Worm (Caenorhabditis elegans) whole organism, young adult: ENCODE results near the gene metl-6.

ENCODE experiments used
- B0336.3 ChIP-seq: fragments of 200-800 bp; sonication (Bioruptor generic); IDR thresholded peaks from 2 replicates; pipeline ENCODE4 v1.3.6; 2022; ENCODE audit warnings: missing genetic modification characterization, missing compliant biosample characterization
- C17E4.6 ChIP-seq: fragments of 200-800 bp; sonication (Bioruptor generic); IDR thresholded peaks from 2 replicates; pipeline ENCODE4 v1.3.6; 2022; ENCODE audit warnings: missing genetic modification reagents, missing genetic modification characterization, missing compliant biosample characterization
- D2030.7 ChIP-seq: fragments of 200-800 bp; sonication (Bioruptor generic); IDR thresholded peaks from 2 replicates; pipeline ENCODE4 v1.3.6; 2022; ENCODE audit warnings: missing genetic modification reagents, missing genetic modification characterization, missing compliant biosample characterization
- F10E7.11 ChIP-seq: sonication (generic microtip); optimal IDR thresholded peaks from 2 replicates; lab custom pipeline; 2017; ENCODE audit warnings: mild to moderate bottlenecking, missing genetic modification characterization, moderate library complexity, missing compliant biosample characterization
- K12H6.12 ChIP-seq: fragments of 200-800 bp; sonication (Bioruptor generic); optimal IDR thresholded peaks from 2 replicates; lab custom pipeline; 2018; ENCODE audit warnings: mild to moderate bottlenecking, missing genetic modification characterization, missing compliant biosample characterization
- Y53G8AR.9 ChIP-seq: fragments of 200-800 bp; sonication (Bioruptor generic); conservative IDR thresholded peaks from 2 replicates; pipeline ENCODE4 v1.3.6; 2022; ENCODE audit warnings: missing genetic modification reagents, missing genetic modification characterization, missing compliant biosample characterization
- Y56A3A.18 ChIP-seq: fragments of 200-800 bp; sonication (Bioruptor generic); IDR thresholded peaks from 2 replicates; pipeline ENCODE4 v1.3.6; 2022; ENCODE audit warnings: missing genetic modification reagents, missing genetic modification characterization, missing compliant biosample characterization
- ZK185.1 ChIP-seq: sonication (generic microtip); optimal IDR thresholded peaks from 2 replicates; lab custom pipeline; 2016; ENCODE audit warnings: mild to moderate bottlenecking, missing genetic modification characterization, missing compliant biosample characterization; ENCODE audit not compliant: poor library complexity, severe bottlenecking
- akir-1 ChIP-seq: fragments of 200-800 bp; sonication (Bioruptor generic); optimal IDR thresholded peaks from 2 replicates; lab custom pipeline; 2018; ENCODE audit warnings: mild to moderate bottlenecking, missing genetic modification characterization, moderate library complexity, missing compliant biosample characterization
- ccch-3 ChIP-seq: fragments of 200-800 bp; sonication (Bioruptor generic); optimal IDR thresholded peaks from 2 replicates; lab custom pipeline; 2018; ENCODE audit warnings: mild to moderate bottlenecking, missing genetic modification characterization, missing compliant biosample characterization
- cebp-1 ChIP-seq, 2 experiments: fragments of 200-800 bp in 1 of 2; sonication (Bioruptor generic) in 1 of 2; sonication (generic microtip) in 1 of 2; IDR thresholded peaks in 1 of 2; optimal IDR thresholded peaks in 1 of 2; 2 replicates each; pipeline versions ENCODE4 v1.3.6 to Lab custom; 2017 to 2022; ENCODE audit warnings: missing compliant biosample characterization in 2 of 2, missing genetic modification characterization in 2 of 2, mild to moderate bottlenecking in 1 of 2, missing genetic modification reagents in 1 of 2, moderate library complexity in 1 of 2
- ceh-40 ChIP-seq: fragments of 200-800 bp; sonication (Bioruptor generic); IDR thresholded peaks from 2 replicates; pipeline ENCODE4 v1.3.6; 2022; ENCODE audit warnings: missing genetic modification characterization, missing compliant biosample characterization
- ceh-58 ChIP-seq: fragments of 200-800 bp; sonication (Bioruptor generic); IDR thresholded peaks from 2 replicates; pipeline ENCODE4 v1.3.6; 2022; ENCODE audit warnings: missing genetic modification characterization, missing compliant biosample characterization
- ceh-79 ChIP-seq: sonication (generic microtip); optimal IDR thresholded peaks from 2 replicates; lab custom pipeline; 2017; ENCODE audit warnings: mild to moderate bottlenecking, missing genetic modification characterization, missing compliant biosample characterization
- ceh-91 ChIP-seq: fragments of 200-800 bp; sonication (Bioruptor generic); IDR thresholded peaks from 2 replicates; pipeline ENCODE4 v1.3.6; 2022; ENCODE audit warnings: missing genetic modification reagents, missing genetic modification characterization, missing compliant biosample characterization
- die-1 ChIP-seq: sonication (generic microtip); optimal IDR thresholded peaks from 2 replicates; lab custom pipeline; 2016; ENCODE audit warnings: missing genotype, mild to moderate bottlenecking, missing genetic modification characterization, missing compliant biosample characterization
- dpff-1 ChIP-seq: sonication (generic microtip); optimal IDR thresholded peaks from 2 replicates; lab custom pipeline; 2017; ENCODE audit warnings: mild to moderate bottlenecking, missing genetic modification characterization, missing compliant biosample characterization
- egl-18 ChIP-seq: fragments of 200-800 bp; sonication (Bioruptor generic); IDR thresholded peaks from 2 replicates; pipeline ENCODE4 v1.3.6; 2022; ENCODE audit warnings: missing genetic modification reagents, missing genetic modification characterization, missing compliant biosample characterization
- egrh-3 ChIP-seq: fragments of 200-800 bp; sonication (Bioruptor generic); IDR thresholded peaks from 2 replicates; pipeline ENCODE4 v1.3.6; 2022; ENCODE audit warnings: missing genetic modification reagents, missing genetic modification characterization, missing compliant biosample characterization
- ekl-4 ChIP-seq: fragments of 200-800 bp; sonication (Bioruptor generic); IDR thresholded peaks from 2 replicates; pipeline ENCODE4 v1.3.6; 2022; ENCODE audit warnings: missing genetic modification reagents, missing genetic modification characterization, missing compliant biosample characterization
- fkh-3 ChIP-seq: sonication (generic microtip); optimal IDR thresholded peaks from 2 replicates; lab custom pipeline; 2016; ENCODE audit warnings: mild to moderate bottlenecking, missing genetic modification characterization, missing compliant biosample characterization
- hmg-1.2 ChIP-seq: fragments of 200-800 bp; sonication (Bioruptor generic); IDR thresholded peaks from 2 replicates; pipeline ENCODE4 v1.3.6; 2022; ENCODE audit warnings: missing genetic modification reagents, missing genetic modification characterization, missing compliant biosample characterization
- hmg-20 ChIP-seq: fragments of 200-800 bp; sonication (Bioruptor generic); IDR thresholded peaks from 2 replicates; pipeline ENCODE4 v1.3.6; 2022; ENCODE audit warnings: missing genetic modification reagents, missing genetic modification characterization, missing compliant biosample characterization
- lag-1 ChIP-seq: fragments of 200-800 bp; sonication (Bioruptor generic); IDR thresholded peaks from 2 replicates; pipeline ENCODE4 v1.3.6; 2022; ENCODE audit warnings: missing genetic modification reagents, missing genetic modification characterization, missing compliant biosample characterization
- lin-35 ChIP-seq, 3 experiments: fragments of 150-350 bp in 2 of 3; sonication (generic microtip) in 1 of 3; optimal IDR thresholded peaks; 2 replicates each; lab custom pipeline; 2014 to 2018; ENCODE audit warnings: missing biosample characterization in 3 of 3, missing genetic modification characterization in 3 of 3, missing genetic modification reagents in 3 of 3
- lin-40 ChIP-seq: sonication (generic microtip); optimal IDR thresholded peaks from 2 replicates; lab custom pipeline; 2016; ENCODE audit warnings: missing genetic modification characterization, mild to moderate bottlenecking, missing compliant biosample characterization, missing genotype, missing genetic modification reagents
- lin-54 ChIP-seq: fragments of 200-800 bp; sonication (Bioruptor generic); optimal IDR thresholded peaks from 2 replicates; lab custom pipeline; 2018; ENCODE audit warnings: mild to moderate bottlenecking, missing genetic modification characterization, missing compliant biosample characterization
- lsl-1 ChIP-seq: fragments of 200-800 bp; sonication (Bioruptor generic); optimal IDR thresholded peaks from 2 replicates; lab custom pipeline; 2018; ENCODE audit warnings: mild to moderate bottlenecking, missing genetic modification characterization, moderate library complexity, missing compliant biosample characterization
- lsy-27 ChIP-seq: sonication (generic microtip); optimal IDR thresholded peaks from 2 replicates; lab custom pipeline; 2017; ENCODE audit warnings: missing genetic modification characterization, mild to moderate bottlenecking, missing compliant biosample characterization, antibody characterized with exemption, missing genotype, borderline replicate concordance; ENCODE audit not compliant: insufficient read depth
- madf-10 ChIP-seq: sonication (generic microtip); optimal IDR thresholded peaks from 2 replicates; lab custom pipeline; 2016; ENCODE audit warnings: mild to moderate bottlenecking, missing genetic modification characterization, missing compliant biosample characterization
- mel-28 ChIP-seq: sonication (generic microtip); optimal IDR thresholded peaks from 2 replicates; lab custom pipeline; 2016; ENCODE audit warnings: borderline replicate concordance, mild to moderate bottlenecking, missing genetic modification characterization, missing compliant biosample characterization
- mes-4 ChIP-seq: sonication (generic microtip); optimal IDR thresholded peaks from 2 replicates; lab custom pipeline; 2016; ENCODE audit warnings: missing genotype, missing genetic modification characterization, missing compliant biosample characterization
- mxl-1 ChIP-seq: sonication (generic microtip); optimal IDR thresholded peaks from 2 replicates; lab custom pipeline; 2016; ENCODE audit warnings: missing genetic modification characterization, missing compliant biosample characterization
- nfya-1 ChIP-seq: sonication (generic microtip); optimal IDR thresholded peaks from 2 replicates; lab custom pipeline; 2017; ENCODE audit warnings: antibody characterized with exemption, missing compliant biosample characterization, missing genetic modification characterization, borderline replicate concordance; ENCODE audit not compliant: insufficient read depth
- nfyb-1 ChIP-seq: fragments of 200-800 bp; sonication (Bioruptor generic); IDR thresholded peaks from 2 replicates; pipeline ENCODE4 v1.3.6; 2022; ENCODE audit warnings: missing genetic modification reagents, missing genetic modification characterization, missing compliant biosample characterization
- sea-2 ChIP-seq: fragments of 200-800 bp; sonication (Bioruptor generic); IDR thresholded peaks from 2 replicates; pipeline ENCODE4 v1.3.6; 2022; ENCODE audit warnings: missing genetic modification characterization, missing compliant biosample characterization
- snpc-1.1 ChIP-seq: sonication (generic microtip); optimal IDR thresholded peaks from 2 replicates; lab custom pipeline; 2017; ENCODE audit warnings: missing genetic modification characterization, mild to moderate bottlenecking, missing compliant biosample characterization, antibody characterized with exemption, moderate library complexity, missing genotype, missing genetic modification reagents; ENCODE audit not compliant: insufficient read depth
- somi-1 ChIP-seq: fragments of 200-800 bp; sonication (Bioruptor generic); optimal IDR thresholded peaks from 2 replicates; lab custom pipeline; 2018; ENCODE audit warnings: mild to moderate bottlenecking, missing genetic modification characterization, missing compliant biosample characterization
- sptf-2 ChIP-seq: fragments of 200-800 bp; sonication (Bioruptor generic); optimal IDR thresholded peaks from 2 replicates; lab custom pipeline; 2018; ENCODE audit warnings: mild to moderate bottlenecking, missing genetic modification characterization, missing compliant biosample characterization
- unc-130 ChIP-seq: sonication (generic microtip); optimal IDR thresholded peaks from 2 replicates; lab custom pipeline; 2016; ENCODE audit warnings: missing genetic modification reagents, missing genetic modification characterization, missing compliant biosample characterization
- zfh-2 ChIP-seq: fragments of 200-800 bp; sonication (Bioruptor generic); conservative IDR thresholded peaks from 2 replicates; pipeline ENCODE4 v1.3.6; 2022; ENCODE audit warnings: missing genetic modification reagents, missing genetic modification characterization, missing compliant biosample characterization
- zim-3 ChIP-seq: sonication (generic microtip); optimal IDR thresholded peaks from 2 replicates; lab custom pipeline; 2017; ENCODE audit warnings: mild to moderate bottlenecking, missing genetic modification characterization, moderate library complexity, missing compliant biosample characterization

The metl-6 gene

DNA sequence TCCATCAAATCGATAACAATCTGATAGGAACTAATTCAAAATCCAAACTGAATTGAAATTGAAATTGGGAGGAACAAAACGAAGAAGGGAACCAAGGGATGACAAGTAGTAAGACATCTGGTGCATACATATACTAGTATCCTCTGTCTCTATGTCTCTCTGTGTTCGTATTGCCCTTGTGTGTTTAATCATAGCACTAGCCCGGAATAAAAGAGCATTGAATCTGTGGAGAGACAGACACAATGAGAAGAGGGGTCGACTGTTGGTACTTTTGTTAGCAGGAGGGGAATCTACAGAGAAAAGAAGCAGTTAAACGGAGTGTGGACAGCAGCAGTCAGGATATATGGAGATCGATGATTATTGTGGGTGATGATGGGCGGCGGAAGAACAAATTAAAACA lies 5.8 kb downstream of the metl-6 start:
- TF ChIP-seq mxl-1 (tag; lab: Kevin White, UChicago): no peak
- peak; percentile 63; the same call in 1 of the 2 replicates for TF ChIP-seq hmg-1.2 (GFP tag; lab: Robert Waterston, UW)
- 0 out of 2 replicates have a peak, but pooled peaks have one; percentile 31 for TF ChIP-seq nfyb-1 (GFP tag; lab: Robert Waterston, UW)
- no peak for TF ChIP-seq sptf-2 (GFP tag; lab: Kevin White, UChicago)

DNA sequence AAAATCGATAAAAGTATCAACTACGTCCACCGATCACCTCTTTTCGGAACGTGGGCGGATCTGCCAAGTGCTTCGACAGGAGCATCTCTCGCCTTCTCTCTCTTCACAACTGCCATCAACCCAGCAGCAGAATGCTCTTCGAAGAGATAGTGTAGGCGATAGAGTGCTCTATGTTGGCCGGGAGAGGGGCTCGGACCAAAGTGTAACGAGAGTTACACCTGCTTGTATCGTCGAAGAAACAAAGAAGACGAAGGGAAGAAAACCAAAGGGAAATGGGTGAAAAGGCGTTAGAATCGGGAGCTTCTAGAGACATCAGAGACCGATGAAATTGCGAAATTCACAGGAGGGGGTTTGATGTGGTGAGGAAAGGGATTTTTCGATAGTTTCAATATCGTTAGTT lies 6.7 kb downstream of the metl-6 start:
- TF ChIP-seq zfh-2: 0 out of 2 replicates have a peak, but pooled peaks have one; percentile 42
- TF ChIP-seq F10E7.11 (tag; lab: Kevin White, UChicago): no peak
- no peak for TF ChIP-seq egrh-3 (GFP tag; lab: Robert Waterston, UW)
- TF ChIP-seq ceh-58: no peak
- no peak for TF ChIP-seq cebp-1 (GFP tag; IDR thresholded peaks at IDR 0.05; lab: Robert Waterston, UW)
- peak; percentile 88 for TF ChIP-seq cebp-1 (tag; optimal IDR thresholded peaks at IDR 0.05; lab: Kevin White, UChicago)
- TF ChIP-seq, all 124 proteins: peak for 2

DNA sequence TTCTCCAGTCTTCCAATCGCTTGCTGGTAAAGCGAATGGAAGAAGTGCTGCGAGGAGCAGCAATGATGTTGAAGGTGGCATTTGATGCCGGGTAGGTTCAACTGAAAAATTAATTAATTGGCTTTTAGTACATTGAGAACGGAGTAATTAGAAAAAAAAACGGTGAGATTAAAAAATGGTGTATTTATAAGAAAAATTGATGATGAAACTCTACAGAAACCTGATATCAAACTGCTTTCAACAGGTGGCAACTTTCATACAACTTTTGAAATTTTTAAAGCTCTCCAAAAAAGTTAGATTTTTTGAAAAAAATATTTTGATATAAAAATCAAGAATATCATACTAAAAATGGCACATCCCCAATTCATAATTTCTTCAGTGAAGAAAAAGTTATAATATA lies 7.5 kb downstream of the metl-6 start, which contains the start of gene pat-3:
Gene pat-3 (minus strand): TSS at position 101 of the 400 bp plus-strand sequence.
- TF ChIP-seq lsl-1 (no peak), ccch-3 (GFP tag; lab: Kevin White, UChicago) (no peak), nfya-1 (tag; lab: Kevin White, UChicago) (no peak), akir-1 (GFP tag; lab: Kevin White, UChicago) (no peak), Y53G8AR.9 (GFP tag; lab: Robert Waterston, UW) (no peak), lin-54 (GFP tag; lab: Kevin White, UChicago) (no peak), egrh-3 (GFP tag; lab: Robert Waterston, UW) (no peak), hmg-20 (GFP tag; lab: Robert Waterston, UW) (no peak), K12H6.12 (tag; lab: Kevin White, UChicago) (no peak), F10E7.11 (tag; lab: Kevin White, UChicago) (no peak), B0336.3 (GFP tag; lab: Robert Waterston, UW) (no peak)
- TF ChIP-seq, all 124 proteins: peak for 0

DNA sequence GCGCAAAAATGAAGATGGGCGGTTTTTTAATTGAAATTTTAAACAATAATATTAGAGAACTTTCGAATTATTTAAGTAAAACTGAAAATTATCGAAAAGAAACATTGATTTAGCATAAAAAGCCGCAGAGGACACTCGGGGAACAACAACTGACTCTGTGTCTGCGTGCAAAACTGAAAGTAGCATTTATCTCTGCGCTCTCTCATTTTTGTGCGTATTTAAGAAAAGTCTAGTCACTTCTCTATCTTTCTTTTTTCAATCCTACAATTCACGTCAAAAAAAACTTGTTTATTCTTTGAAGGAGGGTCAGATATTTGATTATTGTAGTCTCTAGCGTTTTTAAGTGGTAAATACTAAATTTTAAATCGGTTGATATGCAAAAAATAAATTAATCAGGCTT lies 13.3 kb downstream of the metl-6 start:
- no peak for TF ChIP-seq Y56A3A.18 (GFP tag; lab: Robert Waterston, UW)
- TF ChIP-seq egl-18 (GFP tag; lab: Robert Waterston, UW): no peak
- TF ChIP-seq die-1: no peak
- TF ChIP-seq zim-3 (tag; lab: Kevin White, UChicago): no peak
- no peak for TF ChIP-seq cebp-1 (GFP tag; IDR thresholded peaks at IDR 0.05; lab: Robert Waterston, UW)
- peak; percentile 36 for TF ChIP-seq cebp-1 (tag; optimal IDR thresholded peaks at IDR 0.05; lab: Kevin White, UChicago)
- no peak for TF ChIP-seq unc-130
- no peak for TF ChIP-seq ccch-3 (GFP tag; lab: Kevin White, UChicago)
- TF ChIP-seq lin-40 (tag; lab: Kevin White, UChicago): peak; percentile 32
- peak; percentile 7 for TF ChIP-seq somi-1 (GFP tag; lab: Kevin White, UChicago)
- TF ChIP-seq mes-4 (tag; lab: Kevin White, UChicago): no peak
- TF ChIP-seq ekl-4 (GFP tag; lab: Robert Waterston, UW): no peak
- TF ChIP-seq fkh-3 (tag; lab: Kevin White, UChicago): no peak
- TF ChIP-seq sea-2 (GFP tag; lab: Robert Waterston, UW): no peak
- TF ChIP-seq snpc-1.1 (tag; lab: Kevin White, UChicago): no peak
- no peak for TF ChIP-seq lag-1 (GFP tag; lab: Robert Waterston, UW)
- no peak for TF ChIP-seq ceh-91 (GFP tag; lab: Robert Waterston, UW)
- no peak for TF ChIP-seq lin-35 (GFP tag; optimal IDR thresholded peaks at IDR 0.05; lab: Kevin White, UChicago)
- no peak for TF ChIP-seq lsy-27 (tag; lab: Kevin White, UChicago)
- TF ChIP-seq zfh-2: no peak
- no peak for TF ChIP-seq ceh-79 (tag; lab: Kevin White, UChicago)
- no peak for TF ChIP-seq ceh-40 (GFP tag; lab: Robert Waterston, UW)
- no peak for TF ChIP-seq hmg-20 (GFP tag; lab: Robert Waterston, UW)
- no peak for TF ChIP-seq madf-10 (tag; lab: Kevin White, UChicago)
- TF ChIP-seq D2030.7: no peak
- no peak for TF ChIP-seq mel-28 (tag; lab: Kevin White, UChicago)
- no peak for TF ChIP-seq C17E4.6 (GFP tag; lab: Robert Waterston, UW)
- TF ChIP-seq dpff-1 (tag; lab: Kevin White, UChicago): no peak
- no peak for TF ChIP-seq ZK185.1
